Fruit fly (Drosophila melanogaster): ENCODE results near the gene Fife.

DNA sequence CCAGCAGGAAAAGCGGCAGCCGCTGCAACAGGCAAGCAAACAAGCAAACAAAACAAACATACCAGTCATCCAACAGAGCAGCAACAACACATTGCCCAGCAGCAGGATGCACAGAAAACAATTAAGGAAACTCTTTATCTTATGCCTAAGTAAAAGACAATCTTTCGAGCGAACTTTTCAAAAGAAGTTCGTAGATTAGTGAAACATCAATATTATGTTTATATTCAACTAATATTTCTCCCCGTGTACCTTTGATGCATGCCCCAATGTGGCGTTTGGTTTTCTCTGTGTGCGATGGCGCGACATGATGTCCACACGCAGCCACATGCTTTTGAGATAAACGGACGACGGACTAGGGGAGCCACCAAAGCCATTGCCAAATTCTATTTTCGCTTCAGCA, 19.4 kb upstream of the Fife start:
- TF ChIP-seq Hr38 (GFP tag; optimal IDR thresholded peaks at IDR 0.05) (no peak), net (GFP tag; optimal IDR thresholded peaks at IDR 0.05) (no peak), CG6854 (GFP tag; optimal IDR thresholded peaks at IDR 0.05) (no peak), CG3919 (GFP tag; optimal IDR thresholded peaks at IDR 0.05) (no peak), fd85E (GFP tag; optimal IDR thresholded peaks at IDR 0.05) (no peak), CG8119 (GFP tag; IDR thresholded peaks at IDR 0.05) (peak; percentile 47; the same call in 1 of the 3 replicates), topi (GFP tag; optimal IDR thresholded peaks at IDR 0.05) (no peak)

All from whole organism, prepupa.